Fruit fly (Drosophila melanogaster): ENCODE results near the gene CtsB.

dm6 chrX:13822753-13823152 is 40.8 kb upstream of the CtsB start, which contains the start of gene Nup93-1:
- TF ChIP-seq kay (GFP tag; ENCODE audit: borderline replicate concordance) (no peak), cnc (optimal IDR thresholded peaks at IDR 0.05) (no peak), CG33017 (tag; optimal IDR thresholded peaks at IDR 0.05) (no peak), pad (GFP tag; optimal IDR thresholded peaks at IDR 0.05) (no peak), CG1620 (GFP tag; optimal IDR thresholded peaks at IDR 0.05) (no peak), Hr96 (GFP tag; optimal IDR thresholded peaks at IDR 0.05) (no peak), CG7045 (GFP tag; optimal IDR thresholded peaks at IDR 0.05) (no peak)
